Worm (Caenorhabditis elegans) whole organism, L4 larva: ENCODE data around the gene H14A12.5.
A peak's percentile ranks its signal among the peaks of the same experiment; 100 is the strongest.

Experiments used
- aly-2 ChIP-seq: sonication (generic microtip); optimal IDR thresholded peaks from 2 replicates; lab custom pipeline; 2018; ENCODE audit warnings: missing biosample characterization, missing genetic modification characterization
- ceh-32 ChIP-seq: sonication (generic microtip); optimal IDR thresholded peaks from 2 replicates; lab custom pipeline; 2016; ENCODE audit warnings: mild to moderate bottlenecking, missing genetic modification characterization, missing compliant biosample characterization; ENCODE audit not compliant: poor library complexity
- ceh-44 ChIP-seq: fragments of 200-800 bp; sonication (Bioruptor generic); IDR thresholded peaks from 2 replicates; pipeline ENCODE4 v1.3.6; 2022; ENCODE audit warnings: missing genetic modification reagents, missing genetic modification characterization, missing compliant biosample characterization
- ctbp-1 ChIP-seq: fragments of 200-800 bp; sonication (Bioruptor generic); IDR thresholded peaks from 2 replicates; pipeline ENCODE4 v1.3.6; 2022; ENCODE audit warnings: missing genetic modification reagents, missing genetic modification characterization, missing compliant biosample characterization
- daf-16 ChIP-seq, 3 experiments: sonication (generic microtip); optimal IDR thresholded peaks; 2 replicates each; lab custom pipeline; 2016 to 2017; ENCODE audit warnings: missing genetic modification characterization in 3 of 3, missing genetic modification reagents in 3 of 3, mild to moderate bottlenecking in 2 of 3, missing compliant biosample characterization in 2 of 3, missing biosample characterization in 1 of 3, moderate library complexity in 1 of 3
- hlh-30 ChIP-seq: sonication (generic microtip); optimal IDR thresholded peaks from 2 replicates; lab custom pipeline; 2017; ENCODE audit warnings: antibody characterized with exemption, mild to moderate bottlenecking, missing genetic modification characterization, missing compliant biosample characterization; ENCODE audit not compliant: insufficient read depth
- lin-39 ChIP-seq: fragments of 150-350 bp; optimal IDR thresholded peaks from 2 replicates; lab custom pipeline; 2014; ENCODE audit warnings: missing biosample characterization, missing genetic modification reagents, missing genetic modification characterization
- mep-1 ChIP-seq: fragments of 150-350 bp; sonication (generic microtip); optimal IDR thresholded peaks from 3 replicates; lab custom pipeline; 2014; ENCODE audit warnings: missing biosample characterization, missing genetic modification characterization
- nhr-11 ChIP-seq: fragments of 150-350 bp; optimal IDR thresholded peaks from 2 replicates; lab custom pipeline; 2014; ENCODE audit warnings: missing biosample characterization, missing genetic modification characterization
- set-16 ChIP-seq: fragments of 200-800 bp; sonication (Bioruptor generic); IDR thresholded peaks from 2 replicates; pipeline ENCODE4 v1.3.6; 2022; ENCODE audit warnings: missing genetic modification reagents, missing genetic modification characterization, missing compliant biosample characterization
- snpc-4 ChIP-seq: fragments of 150-350 bp; optimal IDR thresholded peaks from 2 replicates; lab custom pipeline; 2014; ENCODE audit warnings: missing biosample characterization, missing genetic modification characterization
- zip-11 ChIP-seq: fragments of 200-800 bp; sonication (Bioruptor generic); IDR thresholded peaks from 2 replicates; pipeline ENCODE4 v1.3.6; 2022; ENCODE audit warnings: missing genetic modification characterization, missing compliant biosample characterization

H14A12.5 gene

DNA sequence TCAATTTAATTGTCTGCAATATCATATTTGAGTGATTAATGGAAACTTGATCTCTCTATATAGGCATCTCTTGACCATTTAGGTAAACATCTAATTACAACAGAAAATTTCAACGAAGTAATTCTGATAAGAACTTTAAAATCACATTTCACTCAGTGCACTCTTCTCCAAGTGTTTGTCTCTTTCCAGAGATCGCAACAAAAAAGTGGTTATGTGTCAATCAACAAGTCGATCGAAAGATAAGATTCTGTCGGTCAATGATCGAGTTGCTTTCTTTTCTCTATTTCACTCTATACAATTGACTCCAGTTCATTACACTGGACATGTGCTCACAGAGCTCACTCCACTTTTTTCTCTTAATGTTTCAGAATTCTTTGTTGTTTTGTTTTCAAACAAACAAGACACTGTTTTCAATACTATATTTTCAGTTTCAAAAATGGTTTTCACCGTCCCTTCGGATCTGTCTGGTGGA lies 15.2 kb downstream of the H14A12.5 start, which contains the start of gene alh-12 (continued):
- TF ChIP-seq lin-39 (tag; lab: Kevin White, UChicago) (no peak), daf-16 (GFP tag; optimal IDR thresholded peaks at IDR 0.05; lab: Kevin White, UChicago) (no peak), daf-16 (tag; optimal IDR thresholded peaks at IDR 0.05; lab: Kevin White, UChicago) (peak; percentile 94), hlh-30 (tag; lab: Kevin White, UChicago) (peak; percentile 28), zip-11 (no peak), nhr-11 (tag; lab: Kevin White, UChicago) (peak; percentile 36), snpc-4 (tag; lab: Kevin White, UChicago) (no peak), ceh-44 (GFP tag; lab: Robert Waterston, UW) (no peak), aly-2 (tag; lab: Kevin White, UChicago) (no peak), ceh-32 (no peak), ctbp-1 (GFP tag; lab: Robert Waterston, UW) (no peak), mep-1 (no peak)

DNA sequence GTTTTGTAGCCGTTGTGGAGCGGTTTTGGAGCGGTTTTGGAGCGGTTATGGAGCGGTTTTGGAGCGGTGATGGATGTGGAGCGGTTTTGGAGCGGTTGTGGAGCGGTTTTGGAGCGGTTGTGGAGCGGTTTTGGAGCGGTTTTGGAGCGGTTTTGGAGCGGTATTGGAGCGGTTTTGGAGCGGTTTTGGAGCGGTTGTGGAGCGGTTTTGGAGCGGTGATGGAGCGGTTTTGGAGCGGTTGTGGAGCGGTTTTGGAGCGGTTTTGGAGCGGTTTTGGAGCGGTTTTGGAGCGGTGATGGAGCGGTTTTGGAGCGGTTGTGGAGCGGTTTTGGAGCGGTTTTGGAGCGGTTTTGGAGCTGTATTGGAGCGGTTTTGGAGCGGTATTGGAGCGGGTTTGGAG lies 16.4 kb downstream of the H14A12.5 start:
- TF ChIP-seq set-16 (GFP tag; lab: Robert Waterston, UW): peak; percentile 85
